Fruit fly (Drosophila melanogaster): ENCODE data around the gene CG6340.

DNA sequence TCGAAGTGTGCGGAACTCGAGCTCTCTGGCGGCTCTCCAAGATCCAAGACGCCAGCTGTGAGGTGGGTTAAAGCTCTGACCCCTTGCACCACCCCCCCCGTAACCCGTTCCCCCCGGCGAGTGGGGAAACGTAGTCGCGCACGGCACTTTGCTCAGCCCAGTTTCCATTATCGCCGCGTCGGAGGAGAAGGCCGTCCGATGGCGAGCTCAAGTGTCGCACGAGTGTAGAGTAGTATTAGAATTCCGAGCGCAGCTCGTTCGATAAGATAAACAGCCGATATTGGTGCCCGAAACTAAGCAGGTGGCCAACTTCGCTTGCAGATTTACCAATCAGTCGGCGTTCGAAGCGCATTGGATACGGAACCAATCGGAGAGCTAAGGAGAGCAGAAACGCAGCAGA is 16.8 kb upstream of the CG6340 start:
- no peak for TF ChIP-seq EcR (GFP tag; optimal IDR thresholded peaks at IDR 0.05)
- TF ChIP-seq CG8478 (optimal IDR thresholded peaks at IDR 0.05), result no peak

Data from whole organism.